Fruit fly (Drosophila melanogaster) whole organism, larva: ENCODE results near the gene CG11333.

Experiments
- noc ChIP-seq: fragments of 200-800 bp; sonication (Bioruptor generic); optimal IDR thresholded peaks from 3 replicates; lab custom pipeline; 2019; ENCODE audit warnings: missing biosample characterization, mild to moderate bottlenecking, missing genetic modification characterization, moderate library complexity

CG11333 gene

DNA sequence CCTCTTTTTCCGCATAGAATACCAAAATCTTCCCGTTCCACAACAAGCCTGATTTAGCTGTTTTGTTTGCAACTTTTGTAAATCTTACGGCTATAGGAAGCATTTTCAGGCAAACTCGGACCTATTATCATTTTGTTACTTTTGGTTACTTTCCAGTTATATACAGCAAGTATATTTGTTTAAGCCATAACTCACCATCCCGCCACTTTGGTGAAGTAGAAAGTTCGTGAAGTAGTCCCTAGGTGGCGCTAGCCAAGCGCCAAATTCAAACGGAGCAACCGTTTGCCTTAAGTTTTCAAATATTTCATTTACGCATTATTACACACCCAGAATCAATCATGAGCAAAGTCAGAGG is at the start of gene CG11333, which contains the start of gene CG11334:
CG11333 (plus strand) TSS at position 290 of the 355 bp plus-strand sequence.
CG11334 (minus strand) TSS at position 26 of the 355 bp plus-strand sequence.
- TF ChIP-seq noc (tag; lab: Kevin White, UChicago) = no peak

DNA sequence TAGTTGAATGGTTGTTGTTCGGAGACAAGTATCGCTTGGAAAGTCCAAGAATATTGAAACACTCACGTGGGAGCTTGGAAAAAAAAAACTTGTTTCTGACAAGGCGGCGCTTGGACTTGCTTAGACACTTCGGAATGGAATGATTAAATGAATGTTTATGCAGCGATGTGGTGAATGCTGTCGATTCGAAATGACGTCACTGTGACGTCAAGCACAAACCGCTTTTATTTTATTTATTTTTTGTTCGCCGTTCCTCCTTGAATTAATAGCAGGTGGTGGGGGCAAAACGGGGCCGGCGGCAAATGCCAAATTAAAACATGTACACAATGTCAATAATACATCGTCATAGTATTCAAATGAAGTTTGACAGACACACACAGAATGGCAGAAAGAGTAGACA is 43.6 kb upstream of the CG11333 start:
- TF ChIP-seq noc (tag; lab: Kevin White, UChicago) = no peak

DNA sequence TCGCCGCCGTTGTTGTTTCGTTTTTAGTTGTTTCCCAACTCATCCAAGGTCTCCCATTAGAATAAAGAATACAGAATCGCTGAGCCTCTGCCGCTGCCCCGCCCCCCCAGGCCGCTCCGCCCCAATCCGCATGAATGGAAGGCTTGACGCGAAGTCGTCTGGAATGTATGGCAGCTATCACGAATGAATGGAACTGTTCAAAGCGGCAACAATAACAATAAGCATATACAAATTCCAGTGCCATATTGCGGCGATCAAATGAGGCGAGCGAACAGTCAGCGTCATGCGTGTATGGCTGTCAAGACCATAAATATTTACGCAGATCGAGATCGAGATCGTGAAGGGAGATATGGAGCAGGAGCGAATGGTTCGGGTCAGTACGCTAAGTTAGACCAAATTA is 42.4 kb upstream of the CG11333 start:
- no peak for TF ChIP-seq noc (tag; lab: Kevin White, UChicago)

DNA sequence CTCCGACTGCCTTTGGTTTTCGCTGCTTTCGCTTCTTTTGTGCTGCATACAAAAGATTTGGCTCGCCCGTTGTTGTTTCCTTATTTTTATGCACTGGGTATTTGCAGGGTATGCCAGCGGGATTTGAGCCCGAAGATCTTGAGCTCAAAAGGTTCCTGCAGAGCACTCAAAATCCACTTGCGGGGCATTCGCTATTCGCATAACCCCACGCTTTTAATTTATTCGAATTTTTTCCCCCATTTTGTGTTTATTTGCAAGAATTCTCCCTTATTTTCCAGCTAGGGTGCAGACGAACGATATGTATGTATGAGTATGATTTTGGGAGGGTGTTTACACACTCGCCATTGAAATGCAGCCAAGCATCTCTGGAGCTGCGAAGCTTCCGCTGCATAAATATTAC is 41.1 kb upstream of the CG11333 start:
- TF ChIP-seq noc (tag; lab: Kevin White, UChicago) = no peak

DNA sequence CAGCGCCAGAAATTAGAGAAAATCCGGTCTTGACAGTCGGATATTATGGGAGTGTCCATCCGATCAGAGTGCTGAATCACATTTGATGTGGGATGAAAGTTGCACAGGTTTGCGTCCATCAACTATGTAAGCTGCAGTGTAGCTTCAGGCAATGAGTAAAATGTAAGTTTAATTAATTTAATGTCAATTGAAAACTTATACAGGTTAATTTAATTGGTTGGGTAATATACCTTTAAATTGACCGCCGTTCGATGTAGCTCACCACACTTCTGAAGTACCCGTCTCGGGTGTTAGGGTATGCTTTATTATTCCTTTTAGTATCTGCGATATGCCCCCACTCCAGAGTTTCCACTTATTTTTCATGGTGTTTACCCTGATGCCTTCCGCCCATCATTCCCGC is 38.7 kb upstream of the CG11333 start:
- no peak for TF ChIP-seq noc (tag; lab: Kevin White, UChicago)

DNA sequence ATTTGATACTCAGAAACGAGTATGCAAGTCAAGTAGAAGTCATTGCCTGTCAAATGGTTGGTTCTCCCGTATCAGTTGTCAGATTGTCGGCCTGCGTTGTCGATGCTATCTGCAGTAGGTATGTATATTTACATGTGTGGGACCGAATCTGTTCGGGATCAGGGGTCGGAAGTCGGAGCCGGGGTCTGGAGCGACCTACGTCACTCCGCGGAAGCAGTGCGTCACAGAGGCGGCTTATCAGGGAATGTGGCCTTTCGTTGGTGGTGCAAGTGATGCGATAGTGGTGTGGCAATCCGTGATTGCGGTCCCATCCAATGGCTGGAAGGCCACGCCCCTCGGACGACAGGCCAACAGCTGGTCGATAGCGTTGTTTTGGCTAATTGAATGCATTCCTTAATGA is 27.5 kb upstream of the CG11333 start:
- peak; percentile 3 for TF ChIP-seq noc (tag; lab: Kevin White, UChicago)

DNA sequence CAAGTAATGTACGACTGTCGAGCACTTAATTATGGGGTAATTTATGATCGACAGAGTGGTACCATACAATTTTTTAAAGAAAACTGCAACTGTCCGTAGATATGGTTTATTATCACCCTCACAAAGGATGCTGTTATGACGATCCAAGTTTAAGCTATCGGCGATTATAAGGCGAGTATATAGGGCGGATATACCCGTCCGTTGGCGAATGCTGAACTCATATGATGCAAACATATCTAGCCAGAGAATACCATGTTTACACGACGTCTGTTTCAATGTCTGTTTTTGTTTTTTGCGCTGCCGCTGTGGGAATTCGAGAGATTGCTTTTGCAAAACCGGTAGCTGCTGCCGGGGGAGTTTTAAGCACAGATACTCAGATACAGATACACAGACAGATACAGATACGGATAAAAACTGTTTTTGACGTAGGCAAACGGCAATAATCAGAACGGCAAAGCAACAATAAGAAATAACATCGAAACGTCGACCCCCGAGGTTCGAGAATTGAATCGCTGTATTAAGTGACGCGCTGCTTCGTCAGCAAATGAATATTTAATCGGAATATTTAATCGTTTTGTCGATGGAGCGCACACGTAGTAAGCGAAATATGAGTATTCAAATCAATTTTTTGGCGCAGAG is 25.6 kb upstream of the CG11333 start:
- TF ChIP-seq noc (tag; lab: Kevin White, UChicago) = no peak

DNA sequence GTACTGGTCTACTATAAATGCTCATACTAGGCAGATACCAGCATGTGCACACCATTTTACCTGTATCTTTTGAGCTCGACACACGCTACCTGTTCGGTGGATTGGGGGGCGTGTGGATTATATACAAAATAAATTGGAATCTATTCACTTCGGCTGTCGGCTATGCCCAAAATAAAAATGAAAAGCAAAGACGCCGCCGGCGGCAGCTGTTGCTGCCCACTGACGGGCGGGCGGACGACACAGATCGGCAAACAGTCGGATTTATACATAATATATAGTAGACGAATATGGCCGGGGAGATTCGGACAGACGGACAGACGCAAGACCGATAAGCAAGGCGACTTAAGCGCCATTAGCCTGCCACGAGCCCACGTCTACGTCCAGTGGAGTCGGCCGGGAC is 24.2 kb upstream of the CG11333 start:
- no peak for TF ChIP-seq noc (tag; lab: Kevin White, UChicago)

DNA sequence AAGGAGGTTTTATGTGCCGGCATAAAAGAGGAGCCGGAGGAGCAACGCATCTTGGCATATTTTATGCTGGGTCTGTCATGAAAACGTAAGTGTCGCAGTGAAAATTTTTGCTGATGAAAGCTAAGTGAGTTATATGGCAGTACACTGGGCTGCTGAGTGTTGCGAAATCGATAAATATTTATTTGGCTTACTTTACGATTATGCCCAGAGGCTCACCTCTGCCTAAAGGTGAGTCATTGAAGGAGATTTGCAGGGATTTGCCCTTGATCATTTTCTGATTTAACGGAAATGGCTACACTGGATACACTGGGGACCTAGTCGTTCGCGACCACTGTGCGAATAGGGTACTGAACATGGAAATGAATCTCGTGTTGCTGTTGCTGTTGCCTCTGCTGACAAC is 23.1 kb upstream of the CG11333 start:
- no peak for TF ChIP-seq noc (tag; lab: Kevin White, UChicago)

DNA sequence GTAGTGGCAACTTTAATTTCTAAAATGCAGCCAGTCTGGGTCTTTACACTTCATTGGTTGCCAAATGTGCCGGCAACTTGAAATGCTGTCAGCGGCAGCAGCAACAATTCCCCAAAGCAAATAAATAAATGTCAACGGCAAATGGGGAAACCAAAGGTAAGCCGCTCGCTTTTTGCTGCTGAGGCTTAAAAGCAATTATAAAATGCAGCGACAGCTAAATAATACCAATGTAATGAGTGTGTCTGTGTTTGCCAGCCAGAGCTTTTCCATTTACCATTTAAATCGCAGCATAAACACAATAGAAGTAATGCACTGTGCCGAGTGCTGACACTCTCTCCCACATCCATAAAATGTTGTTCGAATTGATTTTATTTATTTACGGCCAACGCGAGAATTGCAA is 22.5 kb upstream of the CG11333 start:
- TF ChIP-seq noc (tag; lab: Kevin White, UChicago) = no peak

DNA sequence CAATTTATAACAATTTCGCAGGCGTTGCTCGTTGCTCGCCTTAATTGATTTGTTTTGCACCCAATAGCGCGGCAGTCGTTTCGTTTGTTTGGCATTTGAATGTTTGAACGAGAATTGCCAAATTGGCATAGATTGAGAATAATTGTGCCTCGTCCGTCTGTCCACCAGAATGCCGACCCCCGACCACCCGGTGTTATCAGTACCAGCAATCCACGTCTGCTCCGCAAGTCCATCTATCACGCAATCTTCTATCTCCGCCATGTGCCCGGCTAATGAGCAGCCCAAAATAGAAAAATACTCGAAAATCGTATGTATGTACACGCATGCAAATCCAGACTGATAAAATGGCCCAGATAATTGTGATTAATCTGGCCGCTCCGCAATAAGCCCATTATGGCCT is 20.1 kb upstream of the CG11333 start:
- peak; percentile 55 for TF ChIP-seq noc (tag; lab: Kevin White, UChicago)

DNA sequence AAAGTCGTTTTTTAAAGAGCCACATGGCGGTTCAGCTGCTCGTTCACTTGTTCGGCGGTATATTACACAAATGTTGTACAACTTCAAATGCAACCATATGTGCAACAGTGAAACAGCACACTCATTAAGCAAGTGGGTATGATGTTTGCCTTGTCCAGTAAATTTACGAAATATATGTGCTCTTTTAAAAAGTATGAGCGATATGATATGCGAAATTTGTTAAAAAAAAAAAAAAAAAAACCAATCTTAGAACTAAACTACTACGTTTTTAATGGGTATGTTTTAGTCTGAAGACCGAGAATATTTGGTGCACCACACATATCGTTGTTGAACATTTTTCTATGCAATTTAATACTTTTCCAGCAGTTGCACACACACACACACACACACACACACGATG is 19.6 kb upstream of the CG11333 start:
- no peak for TF ChIP-seq noc (tag; lab: Kevin White, UChicago)

DNA sequence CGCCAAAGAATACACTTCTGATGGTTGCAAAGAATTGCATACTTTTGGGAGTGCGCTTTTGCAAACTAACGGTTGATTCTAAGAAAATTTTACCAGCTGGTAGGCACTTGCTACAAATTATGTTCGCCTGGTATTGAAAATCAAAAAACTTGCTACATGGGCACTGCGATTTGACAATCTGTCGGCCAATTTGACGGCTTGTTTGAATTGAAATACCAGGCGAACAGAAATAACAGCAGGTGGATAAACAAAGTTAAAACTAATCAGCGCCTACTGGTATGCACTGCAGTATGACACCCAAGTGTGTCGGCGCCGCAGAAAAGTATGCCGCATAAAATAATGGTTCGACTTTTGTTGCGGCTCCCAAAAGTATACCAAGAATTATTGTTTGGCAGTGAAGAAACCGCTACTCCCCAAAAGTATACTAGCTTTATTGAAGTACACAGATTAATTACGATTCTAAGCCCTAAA is 5.1 kb upstream of the CG11333 start:
- no peak for TF ChIP-seq noc (tag; lab: Kevin White, UChicago)

DNA sequence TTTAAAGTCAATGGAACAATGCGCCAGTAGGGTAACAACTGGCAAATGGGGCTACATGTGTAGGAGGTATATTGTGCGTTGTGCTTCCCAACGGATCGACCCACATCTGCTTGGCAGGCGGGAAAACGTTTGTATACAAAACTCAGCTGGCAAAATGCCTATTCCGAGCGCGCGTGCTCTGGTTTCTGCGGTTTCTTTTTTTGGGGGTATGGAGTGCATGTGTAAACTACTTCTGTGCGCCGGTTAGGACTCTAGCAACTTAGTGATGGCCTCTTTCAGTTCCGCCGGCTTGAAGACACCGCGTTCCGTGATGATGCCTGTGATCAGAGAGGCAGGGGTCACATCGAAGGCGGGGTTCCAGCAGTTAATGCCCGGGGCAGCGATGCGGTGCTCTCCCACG is 3.3 kb upstream of the CG11333 start, which contains the start of gene Loxl1:
Loxl1 (minus strand) TSS at position 101 of the 400 bp plus-strand sequence.
- no peak for TF ChIP-seq noc (tag; lab: Kevin White, UChicago)

DNA sequence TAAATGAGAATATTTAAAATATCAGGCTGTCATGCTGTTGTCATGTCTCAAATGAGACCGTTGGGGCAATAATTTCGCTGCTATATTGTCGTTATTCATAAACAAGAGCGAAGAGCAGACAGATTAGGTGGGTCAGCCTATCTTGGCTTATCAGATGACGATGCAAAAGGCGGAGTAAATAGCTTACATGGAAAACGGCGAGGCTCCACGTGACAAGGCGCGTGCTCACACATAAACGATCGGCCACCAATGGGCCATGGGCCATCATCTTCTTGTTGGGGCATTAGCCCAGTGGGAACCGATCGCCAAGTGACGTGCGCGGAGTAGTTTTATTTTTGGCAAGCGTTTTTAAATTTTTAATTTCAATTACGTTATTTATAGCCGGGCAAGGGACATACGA is 1.8 kb upstream of the CG11333 start:
- TF ChIP-seq noc (tag; lab: Kevin White, UChicago) = peak; percentile 14

DNA sequence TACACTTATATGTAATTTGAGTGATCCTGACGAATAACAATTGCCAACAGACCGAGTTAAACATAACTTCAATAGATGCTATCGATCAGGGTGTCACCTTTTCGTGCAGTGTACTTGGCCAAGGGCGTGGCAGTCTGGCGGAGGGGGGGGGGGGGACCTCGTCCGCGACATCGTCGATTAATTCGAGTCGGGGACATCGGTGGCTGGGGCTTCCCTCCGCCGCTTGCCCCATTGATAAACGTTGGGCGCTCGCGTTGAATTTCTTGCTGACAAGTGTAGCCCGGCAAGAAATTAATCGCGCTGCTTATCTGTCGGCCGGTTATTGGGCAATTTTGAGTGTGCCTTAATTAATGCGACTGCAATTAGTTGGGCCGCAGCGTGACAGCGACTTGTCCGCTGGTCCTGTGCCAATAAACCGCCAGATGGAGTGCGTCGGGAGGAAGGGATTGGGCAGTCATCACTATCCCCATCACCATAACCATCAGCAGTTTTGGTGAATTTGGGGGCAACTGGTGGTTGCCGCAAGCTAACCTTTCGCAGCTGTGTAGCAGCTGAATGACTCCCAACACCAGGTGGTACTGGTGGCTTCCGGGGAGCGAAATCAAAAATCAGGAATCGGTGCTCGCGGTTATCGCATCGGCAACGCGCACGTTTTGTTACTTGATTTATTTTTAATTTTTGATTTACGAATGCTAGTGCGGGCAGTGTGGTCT is 646 bp upstream of the CG11333 start:
- TF ChIP-seq noc (tag; lab: Kevin White, UChicago) = no peak

DNA sequence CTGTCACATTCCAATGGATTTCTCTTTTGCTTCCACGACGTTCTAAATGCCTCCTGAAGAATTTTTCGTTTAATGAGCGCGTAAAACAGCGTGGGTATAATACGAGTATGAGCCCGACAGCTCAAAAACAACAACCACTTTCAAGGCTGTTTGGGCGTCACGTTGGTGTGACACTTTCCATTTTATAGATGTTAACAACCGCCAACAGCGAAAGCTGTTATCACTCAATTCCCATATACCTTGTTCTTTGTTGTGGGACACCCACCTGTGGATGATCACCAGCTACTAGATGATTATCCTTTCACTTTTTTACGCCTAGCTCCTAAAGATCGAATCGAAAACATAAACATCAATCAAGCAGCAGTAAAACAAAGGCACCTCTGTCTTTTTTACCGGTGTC is 14.1 kb downstream of the CG11333 start:
- TF ChIP-seq noc (tag; lab: Kevin White, UChicago) = no peak
